Comparison of ENCODE assay signal across 6 worm cellular contexts in genomic region chrIV:2275545-2275944, ce11.
TF ChIP-seq lines count a peak whose summit lies in the region.
"Not testable (repeated sequence)": the region's sequence is repeated elsewhere in the genome, so short reads cannot be mapped to it uniquely, and the experiment has no call there.

Gene M70.5 (minus strand): TSS chrIV:2275622.

TF ChIP-seq in whole organism, L1 larva, 84 proteins besides CTCF, POLR2A, EP300 and RAD21:
- TF ChIP-seq F16B12.6 (tag; optimal IDR thresholded peaks at IDR 0.05; lab: Kevin White, UChicago) (peak; percentile 71), lin-35 (GFP tag; optimal IDR thresholded peaks at IDR 0.05; lab: Kevin White, UChicago) (peak; percentile 64 to 86), nhr-19 (GFP tag; conservative IDR thresholded peaks at IDR 0.05; lab: Robert Waterston, UW) (peak; percentile 60), snu-23 (GFP tag; optimal IDR thresholded peaks at IDR 0.05; lab: Kevin White, UChicago) (peak; percentile 31), lsy-2 (tag; optimal IDR thresholded peaks at IDR 0.05; lab: Kevin White, UChicago) (peak in 1 of 2 experiments; percentile 25), isw-1 (GFP tag; IDR thresholded peaks at IDR 0.05; lab: Robert Waterston, UW) (peak; percentile 58), dpl-1 (GFP tag; optimal IDR thresholded peaks at IDR 0.05; lab: Kevin White, UChicago) (peak; percentile 69 to 84 (median 82)), grh-1 (GFP tag; IDR thresholded peaks at IDR 0.05; lab: Robert Waterston, UW) (peak; percentile 57), efl-1 (optimal IDR thresholded peaks at IDR 0.05; lab: Kevin White, UChicago) (peak; percentile 49 to 83), efl-1 (GFP tag; optimal IDR thresholded peaks at IDR 0.05 in 1 of 2; lab: Kevin White, UChicago) (peak; percentile 86 to 98), xbp-1 (tag; optimal IDR thresholded peaks at IDR 0.05; lab: Kevin White, UChicago) (peak; percentile 19), tbx-2 (tag; optimal IDR thresholded peaks at IDR 0.05; lab: Kevin White, UChicago) (peak; percentile 15)
TF ChIP-seq in whole organism, L1 larva: peak in this region for 11; not testable (repeated sequence) for 73.

TF ChIP-seq in whole organism, L2 larva, 48 proteins besides CTCF, POLR2A, EP300 and RAD21:
- peak; percentile 59 for TF ChIP-seq gmeb-1 (tag; optimal IDR thresholded peaks at IDR 0.05; lab: Kevin White, UChicago)

TF ChIP-seq in whole organism, L4 larva, 104 proteins besides CTCF, POLR2A, EP300 and RAD21:
- peak; percentile 44; the same call in 1 of the 2 replicates for TF ChIP-seq pha-4 (GFP tag; IDR thresholded peaks at IDR 0.05; lab: Robert Waterston, UW)
- TF ChIP-seq pha-4 (tag; optimal IDR thresholded peaks at IDR 0.05; lab: Kevin White, UChicago): not testable (repeated sequence)
- TF ChIP-seq zfp-3 (GFP tag; conservative IDR thresholded peaks at IDR 0.05; lab: Robert Waterston, UW): 0 out of 2 replicates have a peak, but pooled peaks have one; percentile 42
- TF ChIP-seq php-3 (GFP tag; IDR thresholded peaks at IDR 0.05; lab: Robert Waterston, UW): 0 out of 2 replicates have a peak, but pooled peaks have one; percentile 10
- peak; percentile 71 for TF ChIP-seq lin-38 (GFP tag; IDR thresholded peaks at IDR 0.05; lab: Robert Waterston, UW)
- TF ChIP-seq dpl-1 (GFP tag; optimal IDR thresholded peaks at IDR 0.05; lab: Kevin White, UChicago): peak; percentile 68
- 0 out of 2 replicates have a peak, but pooled peaks have one; percentile 27 for TF ChIP-seq arid-1 (GFP tag; conservative IDR thresholded peaks at IDR 0.05; lab: Robert Waterston, UW)
- TF ChIP-seq ceh-20 (GFP tag; IDR thresholded peaks at IDR 0.05; lab: Robert Waterston, UW): peak; percentile 38; the same call in 1 of the 2 replicates
- 0 out of 2 replicates have a peak, but pooled peaks have one; percentile 42 for TF ChIP-seq daf-19 (GFP tag; conservative IDR thresholded peaks at IDR 0.05; lab: Robert Waterston, UW)

TF ChIP-seq in whole organism, early embryonic, 17 proteins besides CTCF, POLR2A, EP300 and RAD21:
- TF ChIP-seq scrt-1 (GFP tag; IDR thresholded peaks at IDR 0.05; lab: Robert Waterston, UW): 0 out of 2 replicates have a peak, but pooled peaks have one; percentile 31

TF ChIP-seq in whole organism, midembryonic, 9 proteins besides CTCF, POLR2A, EP300 and RAD21:
- 0 out of 2 replicates have a peak, but pooled peaks have one; percentile 45 for TF ChIP-seq flt-1 (GFP tag; IDR thresholded peaks at IDR 0.05; lab: Robert Waterston, UW)
- TF ChIP-seq ztf-23 (GFP tag; IDR thresholded peaks at IDR 0.05; lab: Robert Waterston, UW): 0 out of 2 replicates have a peak, but pooled peaks have one; percentile 65

TF ChIP-seq in whole organism, young adult, 124 proteins besides CTCF, POLR2A, EP300 and RAD21:
- TF ChIP-seq F33H1.4 (GFP tag; IDR thresholded peaks at IDR 0.05; lab: Robert Waterston, UW): peak; percentile 62
- TF ChIP-seq lin-54 (GFP tag; optimal IDR thresholded peaks at IDR 0.05; lab: Kevin White, UChicago): peak; percentile 61
- peak; percentile 53; the same call in 1 of the 2 replicates for TF ChIP-seq mcd-1 (GFP tag; IDR thresholded peaks at IDR 0.05; lab: Robert Waterston, UW)
